Fruit fly (Drosophila melanogaster) whole organism, embryonic: ENCODE data around the gene barc.

Experiments used
- Abd-B ChIP-seq: fragments of 200-800 bp; sonication (Bioruptor generic); optimal IDR thresholded peaks from 2 replicates; lab custom pipeline; 2018; ENCODE audit warnings: missing biosample characterization, mild to moderate bottlenecking, missing genetic modification characterization, moderate library complexity
- Adf1 ChIP-seq: fragments of 200-800 bp; sonication (Bioruptor generic); IDR thresholded peaks from 2 replicates; pipeline ENCODE4 v1.3.6; 2022; ENCODE audit warnings: missing biosample characterization, missing genetic modification characterization
- Aef1 ChIP-seq: fragments of 200-800 bp; sonication (Bioruptor generic); IDR thresholded peaks from 3 replicates; pipeline ENCODE4 v1.3.6; 2022; ENCODE audit warnings: missing biosample characterization, missing genetic modification characterization
- Asciz ChIP-seq: fragments of 200-800 bp; sonication (Bioruptor generic); optimal IDR thresholded peaks from 2 replicates; lab custom pipeline; 2017; ENCODE audit warnings: missing biosample characterization, mild to moderate bottlenecking, missing genetic modification characterization, missing genetic modification reagents
- B-H2 ChIP-seq: fragments of 200-800 bp; sonication (Bioruptor generic); optimal IDR thresholded peaks from 2 replicates; lab custom pipeline; 2018; ENCODE audit warnings: missing biosample characterization, mild to moderate bottlenecking, missing genetic modification characterization
- Bdp1 ChIP-seq: fragments of 200-800 bp; sonication (Bioruptor generic); optimal IDR thresholded peaks from 3 replicates; lab custom pipeline; 2016; ENCODE audit warnings: missing biosample characterization, missing genetic modification characterization
- C15 ChIP-seq: fragments of 200-800 bp; sonication (Bioruptor generic); IDR thresholded peaks from 3 replicates; pipeline ENCODE4 v1.3.6; 2022; ENCODE audit warnings: missing biosample characterization, missing genetic modification characterization
- CG10543 ChIP-seq: fragments of 200-800 bp; sonication (Bioruptor generic); optimal IDR thresholded peaks from 3 replicates; lab custom pipeline; 2017; ENCODE audit warnings: missing biosample characterization, mild to moderate bottlenecking, missing genetic modification characterization, moderate library complexity
- CG11504 ChIP-seq: fragments of 200-800 bp; sonication (Bioruptor generic); optimal IDR thresholded peaks from 3 replicates; lab custom pipeline; 2019; ENCODE audit warnings: missing biosample characterization, mild to moderate bottlenecking, missing genetic modification characterization, moderate library complexity
- CG12155 ChIP-seq: fragments of 200-800 bp; sonication (Bioruptor generic); optimal IDR thresholded peaks from 3 replicates; lab custom pipeline; 2016; ENCODE audit warnings: missing biosample characterization, missing genetic modification characterization
- CG12659 ChIP-seq: fragments of 200-800 bp; sonication (Bioruptor generic); optimal IDR thresholded peaks from 3 replicates; lab custom pipeline; 2017; ENCODE audit warnings: mild to moderate bottlenecking, missing biosample characterization, missing genetic modification reagents, missing genetic modification characterization
- CG12942 ChIP-seq: fragments of 200-800 bp; sonication (Bioruptor generic); optimal IDR thresholded peaks from 3 replicates; lab custom pipeline; 2016; ENCODE audit warnings: missing biosample characterization, missing genetic modification characterization
- CG13424 ChIP-seq: fragments of 200-800 bp; sonication (Bioruptor generic); optimal IDR thresholded peaks from 2 replicates; lab custom pipeline; 2019; ENCODE audit warnings: missing biosample characterization, mild to moderate bottlenecking, missing genetic modification characterization, moderate library complexity
- CG15269 ChIP-seq: fragments of 200-800 bp; sonication (Bioruptor generic); optimal IDR thresholded peaks from 2 replicates; lab custom pipeline; 2018; ENCODE audit warnings: missing biosample characterization, mild to moderate bottlenecking, missing genetic modification characterization, moderate library complexity
- CG15601 ChIP-seq: fragments of 200-800 bp; sonication (Bioruptor generic); optimal IDR thresholded peaks from 3 replicates; lab custom pipeline; 2019; ENCODE audit warnings: missing biosample characterization, mild to moderate bottlenecking, missing genetic modification characterization, moderate library complexity
- CG17359 ChIP-seq: fragments of 200-800 bp; sonication (Bioruptor generic); optimal IDR thresholded peaks from 3 replicates; lab custom pipeline; 2018; ENCODE audit warnings: missing biosample characterization, mild to moderate bottlenecking, missing genetic modification characterization, moderate library complexity
- CG17361 ChIP-seq: fragments of 200-800 bp; sonication (Bioruptor generic); IDR thresholded peaks from 3 replicates; pipeline ENCODE4 v1.3.6; 2022; ENCODE audit warnings: missing biosample characterization, missing genetic modification characterization
- CG18476 ChIP-seq: fragments of 200-800 bp; sonication (Bioruptor generic); optimal IDR thresholded peaks from 2 replicates; lab custom pipeline; 2016; ENCODE audit warnings: missing biosample characterization, mild to moderate bottlenecking, missing genetic modification characterization
- CG30431 ChIP-seq: fragments of 200-800 bp; sonication (Bioruptor generic); optimal IDR thresholded peaks from 2 replicates; lab custom pipeline; 2017; ENCODE audit warnings: missing biosample characterization, missing genetic modification characterization
- CG8924 ChIP-seq: fragments of 200-800 bp; optimal IDR thresholded peaks from 3 replicates; lab custom pipeline; 2019; ENCODE audit warnings: missing biosample characterization, mild to moderate bottlenecking, missing genetic modification characterization, moderate library complexity
- CG9727 ChIP-seq: fragments of 200-800 bp; sonication (Bioruptor generic); optimal IDR thresholded peaks from 3 replicates; lab custom pipeline; 2017; ENCODE audit warnings: missing biosample characterization, mild to moderate bottlenecking, missing genetic modification characterization
- CG9817 ChIP-seq: fragments of 200-800 bp; sonication (Bioruptor generic); optimal IDR thresholded peaks from 2 replicates; lab custom pipeline; 2018; ENCODE audit warnings: missing biosample characterization, mild to moderate bottlenecking, missing genetic modification characterization, moderate library complexity
- D19B ChIP-seq: fragments of 200-800 bp; sonication (Bioruptor generic); optimal IDR thresholded peaks from 2 replicates; lab custom pipeline; 2017; ENCODE audit warnings: missing biosample characterization, mild to moderate bottlenecking, missing genetic modification characterization
- Elba2 ChIP-seq: fragments of 200-800 bp; sonication (Bioruptor generic); optimal IDR thresholded peaks from 3 replicates; lab custom pipeline; 2016; ENCODE audit warnings: missing biosample characterization, missing genetic modification characterization
- Ets97D ChIP-seq: fragments of 200-800 bp; sonication (Bioruptor generic); optimal IDR thresholded peaks from 3 replicates; lab custom pipeline; 2016; ENCODE audit warnings: missing biosample characterization, missing genetic modification characterization
- Fer3 ChIP-seq: fragments of 200-800 bp; sonication (Bioruptor generic); optimal IDR thresholded peaks from 2 replicates; lab custom pipeline; 2018; ENCODE audit warnings: missing biosample characterization, mild to moderate bottlenecking, missing genetic modification characterization, moderate library complexity
- H2.0 ChIP-seq: fragments of 200-800 bp; sonication (Bioruptor generic); IDR thresholded peaks from 2 replicates; pipeline ENCODE4 v1.3.6; 2022; ENCODE audit warnings: missing biosample characterization, missing genetic modification characterization
- HmgZ ChIP-seq: fragments of 200-800 bp; sonication (Bioruptor generic); optimal IDR thresholded peaks from 2 replicates; lab custom pipeline; 2018; ENCODE audit warnings: missing biosample characterization, mild to moderate bottlenecking, missing genetic modification characterization
- Jarid2 ChIP-seq: fragments of 200-800 bp; sonication (Bioruptor generic); optimal IDR thresholded peaks from 3 replicates; lab custom pipeline; 2017; ENCODE audit warnings: mild to moderate bottlenecking, missing biosample characterization, missing genetic modification reagents, missing genetic modification characterization
- Nf-YC ChIP-seq: fragments of 200-800 bp; optimal IDR thresholded peaks from 3 replicates; lab custom pipeline; 2019; ENCODE audit warnings: missing biosample characterization, mild to moderate bottlenecking, missing genetic modification characterization, moderate library complexity
- NfI ChIP-seq: fragments of 200-800 bp; sonication (Bioruptor generic); optimal IDR thresholded peaks from 3 replicates; lab custom pipeline; 2018; ENCODE audit warnings: missing biosample characterization, mild to moderate bottlenecking, missing genetic modification characterization, moderate library complexity
- Taf1 ChIP-seq: fragments of 200-800 bp; sonication (Bioruptor generic); IDR thresholded peaks from 2 replicates; pipeline ENCODE4 v1.3.6; 2022; ENCODE audit warnings: missing biosample characterization, missing genetic modification characterization
- ab ChIP-seq: fragments of 200-800 bp; sonication (Bioruptor generic); optimal IDR thresholded peaks from 2 replicates; lab custom pipeline; 2016; ENCODE audit warnings: missing biosample characterization, missing genetic modification characterization
- bsh ChIP-seq, 2 experiments: fragments of 200-800 bp; sonication (Bioruptor generic); optimal IDR thresholded peaks; 2 replicates each; lab custom pipeline; 2017 to 2018; ENCODE audit warnings: mild to moderate bottlenecking in 2 of 2, missing biosample characterization in 2 of 2, missing genetic modification characterization in 2 of 2, moderate library complexity in 1 of 2
- cato ChIP-seq: fragments of 200-800 bp; sonication (Bioruptor generic); optimal IDR thresholded peaks from 2 replicates; lab custom pipeline; 2016; ENCODE audit warnings: missing biosample characterization, missing genetic modification characterization, borderline replicate concordance
- da ChIP-seq: fragments of 200-800 bp; sonication (Bioruptor generic); optimal IDR thresholded peaks from 2 replicates; lab custom pipeline; 2016; ENCODE audit warnings: missing biosample characterization, missing genetic modification characterization
- danr ChIP-seq: fragments of 200-800 bp; sonication (Bioruptor generic); IDR thresholded peaks from 2 replicates; pipeline ENCODE4 v1.3.6; 2022; ENCODE audit warnings: missing biosample characterization, missing genetic modification characterization
- ems ChIP-seq: fragments of 200-800 bp; sonication (Bioruptor generic); optimal IDR thresholded peaks from 3 replicates; lab custom pipeline; 2016; ENCODE audit warnings: missing biosample characterization, missing genetic modification characterization
- eyg ChIP-seq: fragments of 200-800 bp; sonication (Bioruptor generic); optimal IDR thresholded peaks from 3 replicates; lab custom pipeline; 2016; ENCODE audit warnings: missing biosample characterization, missing genetic modification characterization
- ham ChIP-seq: fragments of 200-800 bp; sonication (Bioruptor generic); IDR thresholded peaks from 2 replicates; pipeline ENCODE4 v1.3.6; 2022; ENCODE audit warnings: missing biosample characterization, missing genetic modification characterization
- kni ChIP-seq: fragments of 200-800 bp; sonication (Bioruptor generic); optimal IDR thresholded peaks from 3 replicates; lab custom pipeline; 2017; ENCODE audit warnings: mild to moderate bottlenecking, missing biosample characterization, missing genetic modification reagents, missing genetic modification characterization
- lilli ChIP-seq: fragments of 200-800 bp; sonication (Bioruptor generic); optimal IDR thresholded peaks from 3 replicates; lab custom pipeline; 2016; ENCODE audit warnings: missing biosample characterization, missing genetic modification characterization
- nerfin-2 ChIP-seq: fragments of 200-800 bp; sonication (Bioruptor generic); IDR thresholded peaks from 2 replicates; pipeline ENCODE4 v1.3.6; 2022; ENCODE audit warnings: missing biosample characterization, missing genetic modification characterization; ENCODE audit not compliant: partially characterized antibody
- oc ChIP-seq: fragments of 200-800 bp; sonication (Bioruptor generic); optimal IDR thresholded peaks from 2 replicates; lab custom pipeline; 2018; ENCODE audit warnings: missing biosample characterization, mild to moderate bottlenecking, missing genetic modification characterization, moderate library complexity
- pzg ChIP-seq: fragments of 200-800 bp; sonication (Bioruptor generic); optimal IDR thresholded peaks from 3 replicates; lab custom pipeline; 2018; ENCODE audit warnings: missing biosample characterization, mild to moderate bottlenecking, missing genetic modification characterization, moderate library complexity
- sc ChIP-seq, 3 experiments: fragments of >200 bp in 2 of 3; fragments of 200-800 bp in 1 of 3; sonication (Bioruptor generic) in 1 of 3; optimal IDR thresholded peaks; 2 replicates in 2 of 3; 3 replicates in 1 of 3; lab custom pipeline; 2017; ENCODE audit warnings: mild to moderate bottlenecking in 1 of 3, missing biosample characterization in 1 of 3, missing genetic modification characterization in 1 of 3, missing genetic modification reagents in 1 of 3
- z ChIP-seq: fragments of 200-800 bp; sonication (Bioruptor generic); IDR thresholded peaks from 3 replicates; pipeline ENCODE4 v1.3.6; 2022; ENCODE audit warnings: missing biosample characterization, missing genetic modification characterization
- zfh2 ChIP-seq: fragments of 200-800 bp; sonication (Bioruptor generic); optimal IDR thresholded peaks from 2 replicates; lab custom pipeline; 2016; ENCODE audit warnings: missing biosample characterization, missing genetic modification characterization

barc gene

DNA sequence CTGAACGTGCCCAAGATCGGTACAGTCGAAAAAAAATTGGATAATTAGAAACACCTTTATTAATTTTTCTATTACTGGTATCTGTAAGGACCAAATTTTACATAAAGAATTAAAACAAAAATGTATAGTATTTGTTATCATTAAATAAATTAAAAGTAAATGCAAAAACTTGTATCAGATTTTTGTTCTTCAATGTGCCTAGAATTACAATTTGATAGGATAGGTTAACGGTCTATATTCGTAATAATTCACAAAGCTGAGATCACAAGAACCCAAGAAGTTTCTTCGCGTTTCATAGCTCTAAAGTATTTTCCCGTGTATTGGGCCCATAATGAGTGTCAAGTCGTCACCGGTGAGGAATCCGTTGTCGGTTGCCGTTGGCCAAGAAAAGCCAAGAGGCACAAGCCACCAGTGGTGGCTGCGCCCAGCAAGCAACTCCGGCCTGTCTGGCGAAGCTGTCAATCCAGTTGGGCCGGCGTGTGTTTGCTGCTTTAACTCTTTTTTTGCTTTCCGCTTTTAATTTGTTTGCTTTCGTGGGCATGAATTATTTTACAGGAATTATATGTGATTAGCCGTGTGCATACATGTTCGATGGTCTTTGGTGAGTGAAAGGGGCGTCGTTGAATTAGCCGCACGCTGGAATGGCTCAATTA lies 14.9 kb downstream of the barc start (continued):
- peak in 1 of 2 experiments; percentile 62 for TF ChIP-seq bsh (GFP tag; optimal IDR thresholded peaks at IDR 0.05; lab: Kevin White, UChicago)
- TF ChIP-seq lilli = peak; percentile 11
- TF ChIP-seq oc (tag; lab: Kevin White, UChicago) = peak; percentile 73
- TF ChIP-seq Nf-YC (tag; lab: Kevin White, UChicago) = no peak
- TF ChIP-seq HmgZ (tag; lab: Kevin White, UChicago) = peak; percentile 0
- TF ChIP-seq kni (GFP tag; lab: Kevin White, UChicago) = peak; percentile 9
- no peak for TF ChIP-seq zfh2 (GFP tag; lab: Kevin White, UChicago)
- no peak for TF ChIP-seq da (GFP tag; lab: Kevin White, UChicago)
- no peak for TF ChIP-seq ab
- peak; percentile 55 for TF ChIP-seq CG9727
- peak; percentile 61 for TF ChIP-seq CG12659 (GFP tag; lab: Kevin White, UChicago)
- TF ChIP-seq cato (GFP tag; lab: Kevin White, UChicago) = peak; percentile 13
- TF ChIP-seq Aef1 (GFP tag; lab: Robert Waterston, UW) = 0 out of 3 replicates have a peak, but pooled peaks have one; percentile 26
- TF ChIP-seq CG12942 = peak; percentile 39
- no peak for TF ChIP-seq H2.0
- TF ChIP-seq ems (GFP tag; lab: Kevin White, UChicago) = no peak
- TF ChIP-seq B-H2 (GFP tag; lab: Kevin White, UChicago) = no peak
- no peak for TF ChIP-seq D19B (GFP tag; lab: Kevin White, UChicago)
- no peak for TF ChIP-seq ham (GFP tag; lab: Robert Waterston, UW)
- TF ChIP-seq CG8924 (tag; lab: Kevin White, UChicago) = no peak
- TF ChIP-seq nerfin-2 (GFP tag; lab: Robert Waterston, UW) = no peak
- peak; percentile 40 for TF ChIP-seq Fer3
- TF ChIP-seq CG17361 (GFP tag; lab: Robert Waterston, UW) = peak; percentile 80; the same call in 2 of the 3 replicates
- no peak for TF ChIP-seq CG17359 (tag; lab: Kevin White, UChicago)
- TF ChIP-seq Adf1 (GFP tag; lab: Robert Waterston, UW) = peak; percentile 8; the same call in 1 of the 2 replicates
- peak; percentile 53 for TF ChIP-seq CG15601 (tag; lab: Kevin White, UChicago)
- peak; percentile 33 for TF ChIP-seq CG12155 (GFP tag; lab: Kevin White, UChicago)
- no peak for TF ChIP-seq Elba2
- TF ChIP-seq CG30431 (GFP tag; lab: Kevin White, UChicago) = no peak
- TF ChIP-seq CG13424 (tag; lab: Kevin White, UChicago) = peak; percentile 67
- peak; percentile 18 for TF ChIP-seq CG9817 (tag; lab: Kevin White, UChicago)
- peak; percentile 74 for TF ChIP-seq CG15269 (tag; lab: Kevin White, UChicago)
- TF ChIP-seq CG11504 (tag; lab: Kevin White, UChicago) = peak; percentile 82
- peak; percentile 17 for TF ChIP-seq Jarid2 (GFP tag; lab: Kevin White, UChicago)
- peak; percentile 25 for TF ChIP-seq NfI
- TF ChIP-seq danr = peak; percentile 44; the same call in 1 of the 2 replicates
- TF ChIP-seq CG18476 (GFP tag; lab: Kevin White, UChicago) = peak; percentile 36
- TF ChIP-seq sc (optimal IDR thresholded peaks at IDR 0.05; lab: Kevin White, UChicago) = no peak
- peak; percentile 37 for TF ChIP-seq sc (GFP tag; optimal IDR thresholded peaks at IDR 0.05; lab: Kevin White, UChicago)
- peak; percentile 48 for TF ChIP-seq Asciz (GFP tag; lab: Kevin White, UChicago)
- TF ChIP-seq CG10543 = peak; percentile 63
- no peak for TF ChIP-seq Bdp1 (GFP tag; lab: Kevin White, UChicago)
- peak; percentile 27 for TF ChIP-seq Abd-B (GFP tag; lab: Kevin White, UChicago)
- no peak for TF ChIP-seq pzg (GFP tag; lab: Kevin White, UChicago)
- TF ChIP-seq eyg (GFP tag; lab: Kevin White, UChicago) = no peak
- no peak for TF ChIP-seq Taf1 (GFP tag; lab: Robert Waterston, UW)
- TF ChIP-seq Ets97D (GFP tag; lab: Kevin White, UChicago) = no peak
- TF ChIP-seq z (GFP tag; lab: Robert Waterston, UW) = no peak
- TF ChIP-seq C15 (GFP tag; lab: Robert Waterston, UW) = no peak
